Worm (Caenorhabditis elegans) whole organism, mixed stage, embryonic: ENCODE results near the gene F23A7.1.

ENCODE experiments used
- lsy-2 ChIP-seq: fragments of 150-350 bp; optimal IDR thresholded peaks from 2 replicates; lab custom pipeline; 2014; ENCODE audit warnings: missing biosample characterization, missing genetic modification characterization
- nhr-237 ChIP-seq: fragments of 150-350 bp; optimal IDR thresholded peaks from 2 replicates; lab custom pipeline; 2014; ENCODE audit warnings: missing biosample characterization, missing genetic modification characterization
- unc-39 ChIP-seq: fragments of 150-350 bp; optimal IDR thresholded peaks from 2 replicates; lab custom pipeline; 2014; ENCODE audit warnings: missing biosample characterization, missing genetic modification characterization
- ztf-11 ChIP-seq: fragments of 150-350 bp; optimal IDR thresholded peaks from 2 replicates; lab custom pipeline; 2014; ENCODE audit warnings: missing biosample characterization, missing genetic modification characterization

DNA sequence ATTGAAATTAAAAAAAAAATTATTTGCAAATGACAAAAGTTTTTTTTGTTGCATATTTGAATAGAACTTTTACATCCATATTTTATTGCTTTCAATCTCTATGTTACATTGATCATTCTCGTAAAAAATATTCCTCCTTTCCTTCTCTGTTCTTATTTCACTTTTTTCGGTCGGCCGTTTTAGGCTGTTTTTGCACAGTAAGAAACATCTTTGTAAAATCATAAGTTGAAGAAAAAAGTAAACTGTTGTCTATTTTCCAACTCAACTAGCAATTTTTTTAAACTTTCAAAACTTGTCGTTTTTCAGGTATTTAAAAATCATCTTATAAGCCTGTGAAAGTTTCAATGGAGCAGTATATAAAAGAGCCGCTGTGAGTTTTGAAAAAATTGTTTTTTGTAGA is 11.4 kb downstream of the F23A7.1 start, which contains the start of gene F23A7.5:
- TF ChIP-seq unc-39 (no peak), lsy-2 (no peak), nhr-237 (tag; lab: Kevin White, UChicago) (no peak), ztf-11 (no peak)
